Fruit fly (Drosophila melanogaster): Measurements from ENCODE around the gene CG34327.

The CG34327 gene

DNA sequence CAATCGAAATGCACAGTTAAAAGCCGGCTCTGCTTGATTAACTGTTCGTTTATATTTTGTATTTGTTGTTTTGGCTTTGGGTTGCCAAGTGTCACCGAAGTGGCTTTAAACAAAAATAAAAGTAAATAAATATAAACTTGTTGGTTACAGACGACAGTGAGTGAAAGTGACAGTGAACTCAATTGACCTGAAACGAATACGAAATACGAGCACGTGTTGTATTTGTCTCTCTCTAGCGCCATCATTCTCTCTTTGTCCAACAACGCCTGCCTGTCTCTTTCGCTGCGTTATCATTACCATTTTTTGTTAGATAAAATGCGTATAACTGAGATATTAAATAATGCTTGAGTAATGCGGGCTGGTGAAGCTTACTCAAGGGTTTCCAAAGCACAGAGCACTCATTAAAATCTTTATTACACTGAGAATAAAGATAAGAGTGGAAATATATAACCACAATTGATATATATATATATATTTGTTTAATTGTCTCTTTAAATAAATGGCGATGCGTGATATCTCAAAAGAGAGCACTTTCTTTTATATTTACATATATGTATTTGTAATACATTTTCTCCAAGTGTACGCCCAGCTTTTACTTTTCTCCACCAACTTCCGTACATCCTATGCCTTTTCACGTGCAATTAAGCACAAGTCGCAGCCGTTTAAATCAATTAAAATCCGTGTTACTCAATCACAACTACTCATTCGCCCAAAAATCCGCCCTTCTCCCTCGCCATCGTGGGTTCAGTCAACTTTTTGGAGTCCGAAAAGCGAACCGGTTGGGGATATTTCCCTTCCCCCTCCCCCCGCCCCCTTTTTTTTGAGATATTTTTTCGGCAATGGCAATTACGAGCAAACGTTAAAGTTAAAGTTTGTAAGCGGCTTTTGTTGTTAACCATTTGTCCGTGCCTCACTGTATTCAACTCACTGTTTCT lies 42.1 kb downstream of the CG34327 start (continued):
- TF ChIP-seq dl (GFP tag; optimal IDR thresholded peaks at IDR 0.05; ENCODE audit: insufficient read depth in 1 of 2, partially characterized antibody in 2 of 2): no peak
- no peak for TF ChIP-seq br (GFP tag; optimal IDR thresholded peaks at IDR 0.05)

- TF ChIP-seq CG32264 (GFP tag; optimal IDR thresholded peaks at IDR 0.05): no peak
- no peak for TF ChIP-seq sv (GFP tag; optimal IDR thresholded peaks at IDR 0.05)
- TF ChIP-seq Hr83 (GFP tag; optimal IDR thresholded peaks at IDR 0.05; ENCODE audit: poor library complexity, severe bottlenecking): no peak
- TF ChIP-seq pan (optimal IDR thresholded peaks at IDR 0.05): no peak
- no peak for TF ChIP-seq Sp1 (GFP tag; optimal IDR thresholded peaks at IDR 0.05)
- TF ChIP-seq dsf (GFP tag; optimal IDR thresholded peaks at IDR 0.05; ENCODE audit: borderline replicate concordance): no peak
- no peak for TF ChIP-seq CrebA (GFP tag; optimal IDR thresholded peaks at IDR 0.05; ENCODE audit: borderline replicate concordance)
- no peak for TF ChIP-seq Hnf4 (GFP tag; optimal IDR thresholded peaks at IDR 0.05)
- no peak for TF ChIP-seq woc (GFP tag; optimal IDR thresholded peaks at IDR 0.05)
- no peak for TF ChIP-seq HLH106 (tag; optimal IDR thresholded peaks at IDR 0.05)
- no peak for TF ChIP-seq rgr (GFP tag; optimal IDR thresholded peaks at IDR 0.05)
- no peak for TF ChIP-seq Dfd (GFP tag; optimal IDR thresholded peaks at IDR 0.05)
- TF ChIP-seq N (GFP tag; optimal IDR thresholded peaks at IDR 0.05): no peak
- TF ChIP-seq lola (GFP tag; optimal IDR thresholded peaks at IDR 0.05): no peak
- TF ChIP-seq fru (GFP tag; optimal IDR thresholded peaks at IDR 0.05): no peak
Measured at dm6 chrX:17180523-17180922, 43.1 kb downstream of the CG34327 start.

DNA sequence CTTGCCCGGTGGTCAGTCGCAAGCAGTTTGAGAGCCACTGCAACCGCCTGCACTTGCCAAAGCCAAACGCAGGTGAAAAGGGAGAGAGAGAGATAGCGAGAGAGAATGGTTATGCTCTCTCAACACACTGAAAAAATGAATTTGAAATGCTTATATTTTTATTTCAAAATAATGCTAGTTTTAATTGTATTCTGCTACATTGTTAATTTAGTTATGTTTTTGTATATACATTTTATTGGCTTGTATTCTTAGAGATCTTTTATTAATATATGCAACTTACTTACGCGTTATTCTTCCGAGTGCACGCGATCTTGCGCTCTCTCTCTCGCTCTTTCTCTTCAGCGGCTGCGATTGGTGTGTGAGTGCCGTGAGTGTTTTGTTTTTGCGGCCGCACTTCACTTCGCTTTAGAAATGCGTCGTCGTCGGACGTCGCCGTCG lies 45.1 kb downstream of the CG34327 start:
- TF ChIP-seq ey (GFP tag; optimal IDR thresholded peaks at IDR 0.05) (peak; percentile 82), dmrt93B (GFP tag; optimal IDR thresholded peaks at IDR 0.05) (peak; percentile 97), rgr (GFP tag; optimal IDR thresholded peaks at IDR 0.05) (peak; percentile 3), sv (GFP tag; optimal IDR thresholded peaks at IDR 0.05) (peak; percentile 94), Hr83 (GFP tag; optimal IDR thresholded peaks at IDR 0.05; ENCODE audit: poor library complexity, severe bottlenecking) (peak; percentile 41), woc (GFP tag; optimal IDR thresholded peaks at IDR 0.05) (peak; percentile 99), Dfd (GFP tag; optimal IDR thresholded peaks at IDR 0.05) (peak; percentile 94), pan (optimal IDR thresholded peaks at IDR 0.05) (no peak), Myc (optimal IDR thresholded peaks at IDR 0.05) (no peak), foxo (GFP tag; optimal IDR thresholded peaks at IDR 0.05) (peak; percentile 88 to 99), sage (GFP tag; optimal IDR thresholded peaks at IDR 0.05) (peak; percentile 97), HLH106 (tag; optimal IDR thresholded peaks at IDR 0.05) (peak; percentile 99), Rel (GFP tag; optimal IDR thresholded peaks at IDR 0.05) (peak; percentile 97), Rel (tag; optimal IDR thresholded peaks at IDR 0.05) (peak; percentile 87), CG32264 (GFP tag; optimal IDR thresholded peaks at IDR 0.05) (peak; percentile 97), psq (GFP tag; optimal IDR thresholded peaks at IDR 0.05) (no peak), CrebA (GFP tag; optimal IDR thresholded peaks at IDR 0.05; ENCODE audit: borderline replicate concordance) (peak; percentile 92), Hr78 (GFP tag; optimal IDR thresholded peaks at IDR 0.05) (no peak), CG9705 (GFP tag; optimal IDR thresholded peaks at IDR 0.05) (peak; percentile 92), Mio (GFP tag; optimal IDR thresholded peaks at IDR 0.05) (no peak), h (GFP tag; optimal IDR thresholded peaks at IDR 0.05) (peak; percentile 99), fru (GFP tag; optimal IDR thresholded peaks at IDR 0.05) (peak; percentile 99), dl (GFP tag; optimal IDR thresholded peaks at IDR 0.05; ENCODE audit: insufficient read depth in 1 of 2, partially characterized antibody in 2 of 2) (peak in 1 of 2 experiments; percentile 45), Hnf4 (GFP tag; optimal IDR thresholded peaks at IDR 0.05) (peak; percentile 24)

DNA sequence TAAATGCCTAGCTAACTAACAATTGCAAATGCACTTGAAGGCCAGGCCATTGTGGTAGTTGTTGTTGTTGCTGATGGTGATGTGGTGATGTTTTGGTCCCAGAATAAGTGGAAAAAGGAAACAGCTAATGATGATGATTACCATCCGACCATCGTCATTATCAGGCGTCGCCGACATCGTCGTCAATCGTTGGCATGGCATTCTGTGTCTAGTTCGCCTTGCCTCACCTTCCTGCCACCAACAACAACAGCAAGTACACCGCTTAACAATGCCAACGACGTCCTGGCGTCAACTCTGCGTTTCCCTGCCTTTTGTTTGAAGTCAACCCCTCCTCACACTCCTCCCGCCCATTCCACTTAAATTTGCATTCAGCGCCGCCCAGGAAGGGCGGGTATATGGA lies 46.0 kb downstream of the CG34327 start:
- TF ChIP-seq N (GFP tag; optimal IDR thresholded peaks at IDR 0.05): no peak
- no peak for TF ChIP-seq CG32264 (GFP tag; optimal IDR thresholded peaks at IDR 0.05)
- TF ChIP-seq CrebA (GFP tag; optimal IDR thresholded peaks at IDR 0.05; ENCODE audit: borderline replicate concordance): no peak
- TF ChIP-seq sv (GFP tag; optimal IDR thresholded peaks at IDR 0.05): no peak
- no peak for TF ChIP-seq Myc (optimal IDR thresholded peaks at IDR 0.05)
- no peak for TF ChIP-seq dl (GFP tag; optimal IDR thresholded peaks at IDR 0.05; ENCODE audit: insufficient read depth in 1 of 2, partially characterized antibody in 2 of 2)
- TF ChIP-seq HLH106 (tag; optimal IDR thresholded peaks at IDR 0.05): no peak
- TF ChIP-seq ey (GFP tag; optimal IDR thresholded peaks at IDR 0.05): no peak
- no peak for TF ChIP-seq psq (GFP tag; optimal IDR thresholded peaks at IDR 0.05)

Data from whole organism, wandering third instar larva.